Worm (Caenorhabditis elegans) whole organism, L3 larva: ENCODE data around the gene F17E9.2.
"Not testable (repeated sequence)": the region's sequence is repeated elsewhere in the genome, so short reads cannot be mapped to it uniquely, and the experiment has no call there.

Experiments used
- R02D3.7 ChIP-seq: fragments of 150-350 bp; optimal IDR thresholded peaks from 2 replicates; lab custom pipeline; 2014; ENCODE audit warnings: missing biosample characterization, missing genetic modification characterization
- ceh-16 ChIP-seq: sonication (generic microtip); optimal IDR thresholded peaks from 2 replicates; lab custom pipeline; 2017; ENCODE audit warnings: missing biosample characterization, missing genetic modification characterization
- ceh-28 ChIP-seq: fragments of 150-350 bp; optimal IDR thresholded peaks from 2 replicates; lab custom pipeline; 2014; ENCODE audit warnings: missing biosample characterization, missing genetic modification reagents, missing genetic modification characterization
- ceh-9 ChIP-seq: sonication (generic microtip); optimal IDR thresholded peaks from 2 replicates; lab custom pipeline; 2018; ENCODE audit warnings: missing biosample characterization, missing genetic modification characterization
- daf-12 ChIP-seq: fragments of 150-350 bp; optimal IDR thresholded peaks from 2 replicates; lab custom pipeline; 2014; ENCODE audit warnings: missing biosample characterization, missing genetic modification reagents, missing genetic modification characterization
- elt-3 ChIP-seq, 3 experiments: fragments of 150-350 bp in 1 of 3; sonication (generic microtip) in 2 of 3; optimal IDR thresholded peaks; 2 replicates in 2 of 3; 4 replicates in 1 of 3; lab custom pipeline; 2014 to 2017; ENCODE audit warnings: missing biosample characterization in 3 of 3, missing genetic modification characterization in 3 of 3
- eor-1 ChIP-seq, 2 experiments: fragments of 150-350 bp; optimal IDR thresholded peaks; 2 replicates each; lab custom pipeline; 2014 to 2018; ENCODE audit warnings: missing biosample characterization in 2 of 2, missing genetic modification characterization in 2 of 2
- hmg-11 ChIP-seq: sonication (generic microtip); optimal IDR thresholded peaks from 2 replicates; lab custom pipeline; 2016; ENCODE audit warnings: missing genetic modification characterization, missing compliant biosample characterization
- jun-1 ChIP-seq: fragments of 150-350 bp; optimal IDR thresholded peaks from 2 replicates; lab custom pipeline; 2014; ENCODE audit warnings: missing biosample characterization, missing genetic modification reagents, missing genetic modification characterization
- lin-15B ChIP-seq: fragments of 150-350 bp; optimal IDR thresholded peaks from 2 replicates; lab custom pipeline; 2014; ENCODE audit warnings: missing biosample characterization, missing genetic modification characterization
- lin-39 ChIP-seq: fragments of 150-350 bp; optimal IDR thresholded peaks from 2 replicates; lab custom pipeline; 2018; ENCODE audit warnings: missing biosample characterization, missing genetic modification reagents, missing genetic modification characterization
- lsy-12 ChIP-seq: sonication (generic microtip); optimal IDR thresholded peaks from 2 replicates; lab custom pipeline; 2016; ENCODE audit warnings: mild to moderate bottlenecking, missing genetic modification characterization, missing compliant biosample characterization
- mml-1 ChIP-seq: fragments of 150-350 bp; sonication (generic microtip); optimal IDR thresholded peaks from 3 replicates; lab custom pipeline; 2014; ENCODE audit warnings: missing biosample characterization, missing genetic modification characterization
- nfya-1 ChIP-seq: sonication (generic microtip); optimal IDR thresholded peaks from 2 replicates; lab custom pipeline; 2017; ENCODE audit warnings: missing genetic modification characterization, mild to moderate bottlenecking, missing compliant biosample characterization, antibody characterized with exemption, moderate library complexity; ENCODE audit not compliant: insufficient read depth
- nhr-11 ChIP-seq: fragments of 150-350 bp; optimal IDR thresholded peaks from 2 replicates; lab custom pipeline; 2014; ENCODE audit warnings: missing biosample characterization, missing genetic modification characterization
- nhr-12 ChIP-seq: fragments of 150-350 bp; optimal IDR thresholded peaks from 2 replicates; lab custom pipeline; 2014; ENCODE audit warnings: missing biosample characterization, missing genetic modification characterization
- nhr-237 ChIP-seq: fragments of 150-350 bp; optimal IDR thresholded peaks from 2 replicates; lab custom pipeline; 2014; ENCODE audit warnings: missing biosample characterization, missing genetic modification characterization
- nhr-25 ChIP-seq: sonication (generic microtip); optimal IDR thresholded peaks from 2 replicates; lab custom pipeline; 2017; ENCODE audit warnings: missing biosample characterization, missing genetic modification characterization
- nhr-28 ChIP-seq: fragments of 150-350 bp; optimal IDR thresholded peaks from 2 replicates; lab custom pipeline; 2014; ENCODE audit warnings: missing biosample characterization, missing genetic modification characterization
- nhr-43 ChIP-seq: sonication (generic microtip); optimal IDR thresholded peaks from 2 replicates; lab custom pipeline; 2016; ENCODE audit warnings: mild to moderate bottlenecking, missing genetic modification characterization, missing compliant biosample characterization; ENCODE audit not compliant: poor library complexity, severe bottlenecking
- nhr-76 ChIP-seq: fragments of 150-350 bp; sonication (generic microtip); optimal IDR thresholded peaks from 5 replicates; lab custom pipeline; 2014; ENCODE audit warnings: missing biosample characterization, missing genetic modification characterization
- nhr-77 ChIP-seq: fragments of 150-350 bp; optimal IDR thresholded peaks from 2 replicates; lab custom pipeline; 2014; ENCODE audit warnings: missing biosample characterization, missing genetic modification characterization
- pqm-1 ChIP-seq: fragments of 150-350 bp; optimal IDR thresholded peaks from 2 replicates; lab custom pipeline; 2017; ENCODE audit warnings: missing biosample characterization, missing genetic modification characterization, inconsistent platforms
- sea-2 ChIP-seq: fragments of 150-350 bp; sonication (generic microtip); optimal IDR thresholded peaks from 4 replicates; lab custom pipeline; 2014; ENCODE audit warnings: missing biosample characterization, missing genetic modification reagents, missing genetic modification characterization
- skn-1 ChIP-seq: fragments of 150-350 bp; optimal IDR thresholded peaks from 2 replicates; lab custom pipeline; 2014; ENCODE audit warnings: missing biosample characterization, missing genetic modification characterization
- snpc-4 ChIP-seq: fragments of 150-350 bp; optimal IDR thresholded peaks from 2 replicates; lab custom pipeline; 2014; ENCODE audit warnings: missing biosample characterization, missing genetic modification characterization
- tbx-2 ChIP-seq: sonication (generic microtip); optimal IDR thresholded peaks from 2 replicates; lab custom pipeline; 2016; ENCODE audit warnings: mild to moderate bottlenecking, missing genetic modification characterization, missing compliant biosample characterization
- unc-62 ChIP-seq: fragments of 150-350 bp; sonication (generic microtip); optimal IDR thresholded peaks from 4 replicates; lab custom pipeline; 2014; ENCODE audit warnings: missing biosample characterization, missing genetic modification reagents, missing genetic modification characterization
- ztf-11 ChIP-seq: fragments of 150-350 bp; optimal IDR thresholded peaks from 2 replicates; lab custom pipeline; 2014; ENCODE audit warnings: missing biosample characterization, missing genetic modification characterization

F17E9.2 gene

DNA sequence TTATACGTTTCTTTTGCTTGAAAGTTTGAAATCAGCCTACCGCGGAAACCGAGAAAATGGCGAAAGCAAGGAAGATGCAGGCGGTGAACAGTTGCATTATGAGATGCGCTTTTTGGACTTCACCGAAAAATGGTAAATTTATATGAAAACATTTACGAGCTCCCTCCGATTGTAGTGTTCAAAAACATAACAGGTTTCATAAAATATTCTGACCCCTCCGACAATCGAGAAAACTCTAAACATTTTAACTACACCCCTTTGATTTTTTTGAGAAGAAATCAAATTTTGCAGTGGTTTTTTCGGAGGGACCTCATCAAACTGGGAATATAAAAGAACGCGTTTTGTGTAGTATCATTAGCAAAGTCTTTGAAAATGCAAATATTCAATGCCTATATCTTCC lies 8.6 kb upstream of the F17E9.2 start, which contains the start of the genes F17E9.18 and F17E9.15:
F17E9.18 (minus strand) TSS at position 101 of the 400 bp plus-strand sequence.
F17E9.15 (plus strand) TSS at position 368 of the 400 bp plus-strand sequence.
- TF ChIP-seq nfya-1 (tag; lab: Kevin White, UChicago) (no peak), elt-3 (tag; optimal IDR thresholded peaks at IDR 0.05; lab: Kevin White, UChicago) (no peak), ceh-9 (tag; lab: Kevin White, UChicago) (no peak), nhr-11 (tag; lab: Kevin White, UChicago) (no peak), jun-1 (no peak), daf-12 (no peak), lin-39 (tag; lab: Kevin White, UChicago) (no peak), nhr-12 (no peak), lin-15B (tag; lab: Kevin White, UChicago) (no peak), nhr-25 (no peak), ztf-11 (tag; lab: Kevin White, UChicago) (no peak), unc-62 (GFP tag; lab: Kevin White, UChicago) (no peak), ceh-16 (tag; lab: Kevin White, UChicago) (no peak)

DNA sequence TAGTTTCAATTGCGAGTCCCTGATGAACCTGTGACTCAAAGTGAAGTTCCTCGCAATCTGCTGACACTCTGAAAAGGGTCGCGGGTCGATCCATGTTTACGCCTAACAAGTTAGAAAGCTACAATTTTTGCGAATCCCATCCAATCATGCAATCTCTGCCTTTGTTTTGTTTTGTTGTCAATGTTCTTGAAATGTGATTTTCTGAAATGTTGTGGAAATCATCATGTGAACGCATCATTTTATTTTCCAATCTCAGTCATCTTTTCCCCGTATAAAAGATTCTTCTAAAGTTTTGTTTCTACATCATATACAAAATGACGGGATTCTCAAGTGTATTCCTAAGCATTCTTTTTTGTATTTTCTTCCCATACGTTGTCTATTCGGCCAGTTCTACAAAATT lies 7.6 kb upstream of the F17E9.2 start, which contains the start of gene F17E9.4:
F17E9.4 (plus strand) TSS at position 301 of the 400 bp plus-strand sequence.
- no peak for TF ChIP-seq ceh-16 (tag; lab: Kevin White, UChicago)

DNA sequence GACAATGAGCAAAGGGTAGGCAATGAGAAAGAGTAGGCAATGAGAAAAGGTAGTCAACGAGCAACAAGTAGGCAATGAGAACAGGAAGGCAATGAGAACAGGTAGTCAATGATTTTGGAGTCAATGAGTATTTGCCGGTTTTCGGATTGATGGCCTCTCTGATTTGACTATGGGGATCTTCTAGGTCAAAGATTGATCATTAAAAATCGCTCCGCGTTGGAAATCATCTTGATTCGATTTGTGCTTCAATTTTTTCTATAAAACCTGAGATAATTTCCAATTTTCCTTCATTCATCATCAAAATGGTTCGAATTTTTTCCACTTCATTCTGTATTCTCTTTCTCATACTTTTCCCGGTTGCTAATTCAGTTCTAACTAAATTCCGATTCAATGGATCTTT lies 3.7 kb upstream of the F17E9.2 start, which contains the start of gene F17E9.16:
F17E9.16 (plus strand) TSS at position 301 of the 400 bp plus-strand sequence.
- not testable (repeated sequence) for TF ChIP-seq nhr-77; nhr-237; lin-15B (tag; lab: Kevin White, UChicago)

DNA sequence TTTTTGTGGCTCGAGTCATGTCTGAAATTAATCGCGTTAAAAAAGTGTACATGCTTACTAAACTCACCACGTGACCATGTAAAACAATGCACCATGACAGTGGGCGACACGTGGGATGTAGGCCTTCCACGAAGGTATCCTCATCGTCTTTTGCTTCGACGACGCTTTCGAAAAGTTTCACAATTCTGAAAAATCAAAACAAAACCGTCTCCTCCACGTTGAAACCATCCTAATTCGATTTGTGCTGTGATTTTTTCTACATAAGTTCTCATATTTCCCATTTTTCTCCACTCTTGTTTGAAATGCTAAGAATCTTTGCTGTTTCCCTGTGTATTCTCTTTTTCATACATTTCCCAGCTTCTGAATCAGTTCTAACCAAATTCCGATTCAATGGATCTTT lies 1.1 kb upstream of the F17E9.2 start, which contains the start of gene F17E9.3:
F17E9.3 (plus strand) TSS at position 301 of the 400 bp plus-strand sequence.
- TF ChIP-seq hmg-11 (tag; lab: Kevin White, UChicago) (no peak), R02D3.7 (no peak), elt-3 (tag; optimal IDR thresholded peaks at IDR 0.05; lab: Kevin White, UChicago) (no peak), sea-2 (GFP tag; lab: Kevin White, UChicago) (no peak), nhr-43 (tag; lab: Kevin White, UChicago) (no peak)

DNA sequence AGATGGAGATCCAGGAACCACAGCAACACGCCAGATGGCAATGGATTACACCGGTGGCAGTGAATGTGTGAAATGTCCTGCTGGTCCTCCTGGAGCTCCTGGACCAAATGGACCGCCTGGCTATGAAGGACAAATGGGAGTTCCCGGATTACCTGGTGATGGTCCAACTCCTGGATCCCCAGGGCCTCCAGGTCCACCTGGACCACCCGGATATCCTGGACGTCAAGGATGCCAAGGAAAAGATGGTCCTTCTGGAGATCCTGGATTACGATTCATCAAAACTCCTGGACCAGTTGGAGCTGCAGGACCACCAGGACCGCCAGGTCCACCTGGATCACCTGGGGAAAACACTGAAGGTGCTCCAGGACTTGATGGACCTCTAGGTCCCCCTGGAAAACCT lies 1.6 kb downstream of the F17E9.2 start:
- TF ChIP-seq tbx-2 (tag; lab: Kevin White, UChicago) = no peak

DNA sequence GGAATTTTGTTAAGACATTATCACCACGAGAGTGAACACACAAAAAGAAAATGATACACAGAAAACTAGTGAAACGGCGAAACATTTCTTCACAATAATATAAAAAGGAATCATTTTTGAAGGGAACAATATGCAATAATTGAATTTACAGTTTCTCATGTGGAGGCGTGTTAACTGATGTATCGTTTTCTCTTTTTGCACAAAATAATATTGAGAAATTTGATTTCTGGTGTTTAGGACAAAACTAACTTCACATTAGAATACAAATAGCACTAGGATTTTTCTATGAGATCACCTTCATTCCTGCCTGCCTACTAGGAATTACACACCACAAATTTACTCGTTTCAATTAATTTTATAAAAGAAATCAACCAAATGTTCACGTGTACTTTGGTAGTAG lies 2.8 kb downstream of the F17E9.2 start, which contains the start of gene D2096.13:
D2096.13 (minus strand) TSS at position 101 of the 400 bp plus-strand sequence.
- no peak for TF ChIP-seq snpc-4
- no peak for TF ChIP-seq eor-1 (tag; optimal IDR thresholded peaks at IDR 0.05; lab: Kevin White, UChicago)
- TF ChIP-seq nhr-76 (tag; lab: Kevin White, UChicago) = no peak
- TF ChIP-seq skn-1 (tag; lab: Kevin White, UChicago) = no peak
- no peak for TF ChIP-seq nfya-1 (tag; lab: Kevin White, UChicago)
- no peak for TF ChIP-seq nhr-12
- TF ChIP-seq hmg-11 (tag; lab: Kevin White, UChicago) = no peak
- TF ChIP-seq ceh-9 (tag; lab: Kevin White, UChicago) = no peak
- no peak for TF ChIP-seq lsy-12 (tag; lab: Kevin White, UChicago)
- no peak for TF ChIP-seq nhr-28
- no peak for TF ChIP-seq ceh-28 (tag; lab: Kevin White, UChicago)

DNA sequence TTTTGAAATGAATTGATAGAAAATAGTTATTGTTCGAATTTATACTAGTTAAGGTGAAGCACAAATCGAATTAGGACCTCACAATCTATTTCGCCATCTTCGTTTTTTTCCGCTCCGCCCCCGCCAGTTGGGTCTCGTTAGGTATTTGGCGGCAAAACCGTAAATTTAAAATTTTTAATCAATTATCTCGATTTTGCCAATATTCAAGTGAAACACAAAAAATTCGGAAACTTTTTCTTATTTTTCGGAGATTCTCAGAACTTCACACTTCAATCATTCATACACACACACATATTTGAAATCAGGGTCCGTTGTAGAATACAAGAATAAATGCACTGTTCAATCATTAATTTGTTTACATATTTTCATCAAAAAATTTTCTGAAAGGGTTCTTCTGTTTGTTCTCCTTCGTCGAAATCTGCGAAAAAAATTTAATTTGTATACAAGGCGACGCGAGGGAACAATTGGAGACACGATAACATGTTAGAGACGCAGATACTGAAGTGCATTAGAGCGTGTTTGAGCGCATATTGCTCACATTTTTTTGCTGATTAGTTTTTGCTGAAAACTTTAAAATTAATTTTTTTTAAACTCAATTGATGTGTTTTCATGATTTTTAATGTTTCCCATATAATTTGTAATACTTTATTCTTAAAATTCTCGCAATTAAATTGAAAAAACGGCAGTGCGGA lies 4.2 kb downstream of the F17E9.2 start, which contains the start of gene D2096.5:
D2096.5 (minus strand) TSS at position 51 of the 692 bp plus-strand sequence.
- TF ChIP-seq pqm-1 (tag; lab: Kevin White, UChicago) (peak; percentile 29), lin-15B (tag; lab: Kevin White, UChicago) (peak; percentile 23), nhr-43 (tag; lab: Kevin White, UChicago) (no peak), mml-1 (no peak), nfya-1 (tag; lab: Kevin White, UChicago) (peak; percentile 31)
